Worm (Caenorhabditis elegans) whole organism, L4/young adult: Measurements from ENCODE around the gene rpl-37.

Experiments
- W03F9.2 ChIP-seq: fragments of 150-350 bp; optimal IDR thresholded peaks from 2 replicates; lab custom pipeline; 2014; ENCODE audit warnings: missing biosample characterization, missing genetic modification characterization
- dao-5 ChIP-seq: sonication (generic microtip); optimal IDR thresholded peaks from 2 replicates; lab custom pipeline; 2016; ENCODE audit warnings: missing genotype, missing genetic modification characterization, moderate library complexity, missing compliant biosample characterization

ce11 chrIII:3480236-3480635, 48.2 kb upstream of the rpl-37 start:
- TF ChIP-seq W03F9.2 (tag; lab: Kevin White, UChicago) (no peak), dao-5 (tag; lab: Kevin White, UChicago) (no peak)
